Fruit fly (Drosophila melanogaster) whole organism, adult: ENCODE results near the gene CG32847.

Source experiments
- CG12768 ChIP-seq: fragments of 200-800 bp; sonication (Bioruptor generic); optimal IDR thresholded peaks from 2 replicates; lab custom pipeline; 2017; ENCODE audit warnings: missing biosample characterization, missing genetic modification characterization, mild to moderate bottlenecking, moderate library complexity, missing genetic modification reagents
- CG14711 ChIP-seq: fragments of 200-800 bp; sonication (Bioruptor generic); optimal IDR thresholded peaks from 2 replicates; lab custom pipeline; 2018; ENCODE audit warnings: missing biosample characterization, mild to moderate bottlenecking, missing genetic modification characterization, moderate library complexity
- CG1620 ChIP-seq: fragments of 200-800 bp; sonication (Bioruptor generic); optimal IDR thresholded peaks from 2 replicates; lab custom pipeline; 2016; ENCODE audit warnings: missing biosample characterization, missing genetic modification characterization
- CG33017 ChIP-seq: fragments of 200-800 bp; sonication (Bioruptor generic); optimal IDR thresholded peaks from 2 replicates; lab custom pipeline; 2018; ENCODE audit warnings: missing biosample characterization, mild to moderate bottlenecking, missing genetic modification characterization, moderate library complexity
- CG5204 ChIP-seq: fragments of 200-800 bp; sonication (Bioruptor generic); optimal IDR thresholded peaks from 2 replicates; lab custom pipeline; 2016; ENCODE audit warnings: missing biosample characterization, missing genetic modification characterization
- CG7045 ChIP-seq: fragments of 200-800 bp; sonication (Bioruptor generic); optimal IDR thresholded peaks from 2 replicates; lab custom pipeline; 2017; ENCODE audit warnings: missing biosample characterization, mild to moderate bottlenecking, missing genetic modification characterization
- CG7101 ChIP-seq: fragments of 200-800 bp; sonication (Bioruptor generic); optimal IDR thresholded peaks from 2 replicates; lab custom pipeline; 2018; ENCODE audit warnings: missing biosample characterization, mild to moderate bottlenecking, missing genetic modification characterization, moderate library complexity
- Crg-1 ChIP-seq: fragments of 200-800 bp; sonication (Bioruptor generic); optimal IDR thresholded peaks from 2 replicates; lab custom pipeline; 2016; ENCODE audit warnings: missing biosample characterization, missing genetic modification characterization
- cic ChIP-seq: fragments of 200-800 bp; sonication (Bioruptor generic); optimal IDR thresholded peaks from 2 replicates; lab custom pipeline; 2017; ENCODE audit warnings: missing biosample characterization, mild to moderate bottlenecking, missing genetic modification characterization, moderate library complexity
- kay ChIP-seq: fragments of 200-800 bp; sonication (Bioruptor generic); peaks from one replicate; lab custom pipeline; 2016; ENCODE audit warnings: missing biosample characterization, missing genetic modification characterization, borderline replicate concordance

DNA sequence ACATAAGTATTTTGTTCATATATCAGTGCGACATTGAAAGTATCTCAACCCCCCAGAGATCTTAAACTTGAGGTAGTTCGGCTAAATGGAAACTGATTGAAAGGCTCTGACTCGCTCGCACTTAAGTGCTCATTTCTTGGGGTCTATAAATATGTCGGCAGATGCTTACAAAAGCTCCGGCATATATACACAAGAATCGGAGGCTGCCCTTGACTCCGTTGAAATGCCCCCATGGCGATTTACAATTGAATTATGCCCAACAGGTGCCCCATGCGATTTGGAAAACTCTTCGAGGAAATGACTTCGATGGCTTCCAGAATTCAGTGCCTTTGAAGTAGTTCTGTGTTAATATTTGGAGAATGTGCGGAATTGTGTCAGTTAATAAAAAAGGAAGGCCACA, 47.7 kb upstream of the CG32847 start:
- no peak for TF ChIP-seq kay (GFP tag; lab: Kevin White, UChicago)
- TF ChIP-seq CG14711 (tag; lab: Kevin White, UChicago), result no peak
- no peak for TF ChIP-seq CG7101 (tag; lab: Kevin White, UChicago)
- no peak for TF ChIP-seq CG5204
- no peak for TF ChIP-seq CG1620 (GFP tag; lab: Kevin White, UChicago)
- TF ChIP-seq CG12768 (GFP tag; lab: Kevin White, UChicago), result no peak
- TF ChIP-seq CG33017, result no peak
- TF ChIP-seq cic (GFP tag; lab: Kevin White, UChicago), result no peak
- no peak for TF ChIP-seq CG7045
- TF ChIP-seq Crg-1 (GFP tag; lab: Kevin White, UChicago), result no peak
